Worm (Caenorhabditis elegans) whole organism, L4 larva: ENCODE results near the gene K10B4.1.

Experiments
- aha-1 ChIP-seq: fragments of 150-350 bp; peaks from one replicate; lab custom pipeline; 2014; ENCODE audit warnings: missing biosample characterization, missing genetic modification characterization
- ces-1 ChIP-seq: fragments of 150-350 bp; sonication (generic microtip); optimal IDR thresholded peaks from 4 replicates; lab custom pipeline; 2014; ENCODE audit warnings: missing biosample characterization, missing genetic modification reagents, missing genetic modification characterization
- nhr-11 ChIP-seq: fragments of 150-350 bp; optimal IDR thresholded peaks from 2 replicates; lab custom pipeline; 2014; ENCODE audit warnings: missing biosample characterization, missing genetic modification characterization
- nhr-42 ChIP-seq: fragments of 200-800 bp; sonication (Bioruptor generic); IDR thresholded peaks from 2 replicates; pipeline ENCODE4 v1.3.6; 2022; ENCODE audit warnings: missing genetic modification characterization, missing compliant biosample characterization
- pha-4 ChIP-seq, 2 experiments: fragments of 150-350 bp in 1 of 2; fragments of 200-800 bp in 1 of 2; sonication (Bioruptor generic) in 1 of 2; IDR thresholded peaks in 1 of 2; optimal IDR thresholded peaks in 1 of 2; 2 replicates each; pipeline versions ENCODE4 v1.3.6 to Lab custom; 2014 to 2022; ENCODE audit warnings: missing genetic modification characterization in 2 of 2, missing genetic modification reagents in 2 of 2, missing biosample characterization in 1 of 2, missing compliant biosample characterization in 1 of 2
- skn-1 ChIP-seq: fragments of 150-350 bp; optimal IDR thresholded peaks from 2 replicates; lab custom pipeline; 2014; ENCODE audit warnings: missing biosample characterization, missing genetic modification characterization
- tag-97 ChIP-seq: fragments of 200-800 bp; sonication (Bioruptor generic); IDR thresholded peaks from 2 replicates; pipeline ENCODE4 v1.3.6; 2022; ENCODE audit warnings: missing genetic modification characterization, missing compliant biosample characterization

DNA sequence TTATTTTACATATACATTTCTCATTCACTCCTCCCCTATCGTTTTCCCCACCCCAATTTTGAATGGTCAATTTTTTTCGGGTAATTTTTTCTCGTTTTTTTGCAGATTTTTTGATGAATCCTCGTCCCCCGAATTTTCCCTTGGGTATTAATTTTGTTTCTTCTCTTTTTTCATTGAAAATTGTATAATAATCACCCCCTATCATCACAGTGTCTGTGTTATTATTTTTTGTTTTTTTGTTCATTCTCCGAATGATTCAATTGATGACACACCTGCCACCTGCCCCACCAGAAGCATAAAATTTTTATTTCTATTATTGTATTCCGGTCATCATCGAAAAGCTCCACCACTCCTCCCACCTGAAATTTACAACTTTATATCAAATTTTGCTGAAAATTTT, 17.0 kb downstream of the K10B4.1 start, which contains the start of gene T25D3.3:
- TF ChIP-seq ces-1 (GFP tag; lab: Kevin White, UChicago) (no peak), tag-97 (GFP tag; lab: Robert Waterston, UW) (no peak), nhr-11 (tag; lab: Kevin White, UChicago) (no peak), pha-4 (GFP tag; IDR thresholded peaks at IDR 0.05; lab: Robert Waterston, UW) (no peak), pha-4 (tag; optimal IDR thresholded peaks at IDR 0.05; lab: Kevin White, UChicago) (no peak), nhr-42 (GFP tag; lab: Robert Waterston, UW) (no peak), aha-1 (tag; lab: Kevin White, UChicago) (peak; percentile 12), skn-1 (no peak)
